Worm (Caenorhabditis elegans) whole organism, early embryonic: ENCODE measurements around the gene Y82E9BR.6.

Experiments used
- F13C5.2 ChIP-seq: sonication (generic microtip); optimal IDR thresholded peaks from 2 replicates; lab custom pipeline; 2017; ENCODE audit warnings: mild to moderate bottlenecking, missing genetic modification characterization, inconsistent platforms, missing compliant biosample characterization
- ama-1 ChIP-seq: fragments of 150-350 bp; optimal IDR thresholded peaks from 2 replicates; lab custom pipeline; 2014
- ceh-13 ChIP-seq: fragments of 200-800 bp; sonication (Bioruptor generic); optimal IDR thresholded peaks from 2 replicates; lab custom pipeline; 2018; ENCODE audit warnings: mild to moderate bottlenecking, missing genetic modification characterization, missing compliant biosample characterization
- hnd-1 ChIP-seq: sonication (generic microtip); optimal IDR thresholded peaks from 2 replicates; lab custom pipeline; 2016; ENCODE audit warnings: missing genetic modification characterization, missing compliant biosample characterization
- pes-1 ChIP-seq: fragments of 200-800 bp; sonication (Bioruptor generic); IDR thresholded peaks from 2 replicates; pipeline ENCODE4 v1.3.6; 2022; ENCODE audit warnings: missing genetic modification reagents, missing genetic modification characterization, missing compliant biosample characterization

ce11 chrIII:1347003-1347402 lies 34.0 kb upstream of the Y82E9BR.6 start:
- TF ChIP-seq pes-1 (GFP tag; lab: Robert Waterston, UW) (no peak), F13C5.2 (no peak), ama-1 (lab: Kevin White, UChicago) (no peak), hnd-1 (tag; lab: Kevin White, UChicago) (no peak), ceh-13 (no peak)
